Fruit fly (Drosophila melanogaster) whole organism, prepupa: Measurements from ENCODE around the gene CG44000.
A peak's percentile ranks its signal among the peaks of the same experiment; 100 is the strongest.

ENCODE experiments used
- Blimp-1 ChIP-seq: fragments of 200-800 bp; sonication (Bioruptor generic); optimal IDR thresholded peaks from 3 replicates; lab custom pipeline; 2017; ENCODE audit warnings: missing biosample characterization, missing genetic modification characterization, mild to moderate bottlenecking, moderate library complexity, missing genetic modification reagents
- CG11294 ChIP-seq: fragments of 200-800 bp; sonication (Bioruptor generic); IDR thresholded peaks from 2 replicates; pipeline ENCODE4 v1.3.6; 2022; ENCODE audit warnings: missing biosample characterization, missing genetic modification characterization
- CG11762 ChIP-seq: fragments of 200-800 bp; sonication (Bioruptor generic); optimal IDR thresholded peaks from 3 replicates; lab custom pipeline; 2016; ENCODE audit warnings: missing biosample characterization, missing genetic modification characterization; ENCODE audit not compliant: insufficient read depth
- CG11902 ChIP-seq: fragments of 200-800 bp; sonication (Bioruptor generic); optimal IDR thresholded peaks from 3 replicates; lab custom pipeline; 2016; ENCODE audit warnings: missing biosample characterization, missing genetic modification characterization
- CG1621 ChIP-seq: fragments of 200-800 bp; sonication (Bioruptor generic); optimal IDR thresholded peaks from 3 replicates; lab custom pipeline; 2018; ENCODE audit warnings: missing biosample characterization, mild to moderate bottlenecking, missing genetic modification characterization
- CG3032 ChIP-seq: fragments of 200-800 bp; optimal IDR thresholded peaks from 2 replicates; lab custom pipeline; 2019; ENCODE audit warnings: missing biosample characterization, mild to moderate bottlenecking, missing genetic modification characterization, moderate library complexity
- CG31627 ChIP-seq: fragments of 200-800 bp; sonication (Bioruptor generic); optimal IDR thresholded peaks from 3 replicates; lab custom pipeline; 2016; ENCODE audit warnings: missing biosample characterization, missing genetic modification characterization
- CG34406 ChIP-seq: fragments of 200-800 bp; sonication (Bioruptor generic); optimal IDR thresholded peaks from 3 replicates; lab custom pipeline; 2016; ENCODE audit warnings: missing biosample characterization, missing genetic modification characterization
- CG3919 ChIP-seq: fragments of 200-800 bp; sonication (Bioruptor generic); optimal IDR thresholded peaks from 3 replicates; lab custom pipeline; 2016; ENCODE audit warnings: missing biosample characterization, missing genetic modification characterization
- CG6792 ChIP-seq: fragments of 200-800 bp; sonication (Bioruptor generic); optimal IDR thresholded peaks from 3 replicates; lab custom pipeline; 2016; ENCODE audit warnings: missing biosample characterization, missing genetic modification characterization
- CG7368 ChIP-seq: fragments of 200-800 bp; sonication (Bioruptor generic); optimal IDR thresholded peaks from 3 replicates; lab custom pipeline; 2016; ENCODE audit warnings: missing biosample characterization, missing genetic modification characterization
- CG8319 ChIP-seq: fragments of 200-800 bp; sonication (Bioruptor generic); optimal IDR thresholded peaks from 3 replicates; lab custom pipeline; 2016; ENCODE audit warnings: missing biosample characterization, missing genetic modification characterization
- CG8632 ChIP-seq: fragments of 200-800 bp; sonication (Bioruptor generic); optimal IDR thresholded peaks from 3 replicates; lab custom pipeline; 2016; ENCODE audit warnings: missing biosample characterization, missing genetic modification characterization
- Eip75B ChIP-seq: fragments of 200-800 bp; sonication (Bioruptor generic); optimal IDR thresholded peaks from 3 replicates; lab custom pipeline; 2016; ENCODE audit warnings: missing biosample characterization, missing genetic modification characterization
- Eip78C ChIP-seq: fragments of 200-800 bp; sonication (Bioruptor generic); peaks from one replicate; lab custom pipeline; 2016; ENCODE audit warnings: missing biosample characterization, missing genetic modification characterization
- Eip93F ChIP-seq: fragments of 200-800 bp; sonication (Bioruptor generic); optimal IDR thresholded peaks from 2 replicates; lab custom pipeline; 2016; ENCODE audit warnings: missing biosample characterization, mild to moderate bottlenecking, missing genetic modification characterization
- Ets21C ChIP-seq: fragments of 200-800 bp; sonication (Bioruptor generic); optimal IDR thresholded peaks from 3 replicates; lab custom pipeline; 2016; ENCODE audit warnings: missing biosample characterization, missing genetic modification characterization
- Ets96B ChIP-seq: fragments of 200-800 bp; optimal IDR thresholded peaks from 2 replicates; lab custom pipeline; 2019; ENCODE audit warnings: missing biosample characterization, mild to moderate bottlenecking, missing genetic modification characterization, moderate library complexity
- Hr38 ChIP-seq: sonication (Bioruptor generic); optimal IDR thresholded peaks from 2 replicates; lab custom pipeline; 2016; ENCODE audit warnings: missing biosample characterization, missing genetic modification characterization
- Hr39 ChIP-seq: fragments of 200-800 bp; sonication (Bioruptor generic); optimal IDR thresholded peaks from 2 replicates; lab custom pipeline; 2016; ENCODE audit warnings: missing biosample characterization, missing genetic modification characterization
- Lpt ChIP-seq: fragments of 200-800 bp; sonication (Bioruptor generic); optimal IDR thresholded peaks from 3 replicates; lab custom pipeline; 2016; ENCODE audit warnings: missing biosample characterization, missing genetic modification characterization
- OdsH ChIP-seq: fragments of 200-800 bp; sonication (Bioruptor generic); optimal IDR thresholded peaks from 3 replicates; lab custom pipeline; 2016; ENCODE audit warnings: missing biosample characterization, missing genetic modification characterization
- Smox ChIP-seq: fragments of 200-800 bp; sonication (Bioruptor generic); optimal IDR thresholded peaks from 3 replicates; lab custom pipeline; 2016; ENCODE audit warnings: missing biosample characterization, missing genetic modification characterization
- Sox102F ChIP-seq: fragments of 200-800 bp; sonication (Bioruptor generic); optimal IDR thresholded peaks from 2 replicates; lab custom pipeline; 2016; ENCODE audit warnings: missing biosample characterization, mild to moderate bottlenecking, missing genetic modification characterization
- Sox15 ChIP-seq: fragments of 200-800 bp; sonication (Bioruptor generic); optimal IDR thresholded peaks from 3 replicates; lab custom pipeline; 2016; ENCODE audit warnings: missing biosample characterization, missing genetic modification characterization
- acj6 ChIP-seq: fragments of 200-800 bp; sonication (Bioruptor generic); optimal IDR thresholded peaks from 3 replicates; lab custom pipeline; 2016; ENCODE audit warnings: missing biosample characterization, missing genetic modification characterization
- cyc ChIP-seq: fragments of 200-800 bp; sonication (Bioruptor generic); optimal IDR thresholded peaks from 3 replicates; lab custom pipeline; 2016; ENCODE audit warnings: missing biosample characterization, missing genetic modification characterization
- dsx ChIP-seq: fragments of 200-800 bp; optimal IDR thresholded peaks from 3 replicates; lab custom pipeline; 2019; ENCODE audit warnings: missing biosample characterization, mild to moderate bottlenecking, missing genetic modification characterization, moderate library complexity; ENCODE audit not compliant: poor library complexity, severe bottlenecking
- eg ChIP-seq: fragments of 200-800 bp; sonication (Bioruptor generic); IDR thresholded peaks from 3 replicates; pipeline ENCODE4 v1.3.6; 2022; ENCODE audit warnings: missing biosample characterization, missing genetic modification characterization
- esn ChIP-seq: fragments of 200-800 bp; sonication (Bioruptor generic); optimal IDR thresholded peaks from 2 replicates; lab custom pipeline; 2016; ENCODE audit warnings: missing biosample characterization, mild to moderate bottlenecking, missing genetic modification characterization, moderate library complexity
- fd59A ChIP-seq: fragments of 200-800 bp; sonication (Bioruptor generic); optimal IDR thresholded peaks from 2 replicates; lab custom pipeline; 2017; ENCODE audit warnings: missing biosample characterization, mild to moderate bottlenecking, missing genetic modification characterization, missing genetic modification reagents
- fd85E ChIP-seq: fragments of 200-800 bp; sonication (Bioruptor generic); optimal IDR thresholded peaks from 3 replicates; lab custom pipeline; 2016; ENCODE audit warnings: missing biosample characterization, missing genetic modification characterization
- fkh ChIP-seq: fragments of 200-800 bp; sonication (Bioruptor generic); optimal IDR thresholded peaks from 3 replicates; lab custom pipeline; 2017; ENCODE audit warnings: missing biosample characterization, mild to moderate bottlenecking, missing genetic modification characterization, moderate library complexity
- net ChIP-seq: fragments of 200-800 bp; sonication (Bioruptor generic); optimal IDR thresholded peaks from 3 replicates; lab custom pipeline; 2016; ENCODE audit warnings: missing biosample characterization, missing genetic modification characterization
- pdm3 ChIP-seq: fragments of 200-800 bp; sonication (Bioruptor generic); optimal IDR thresholded peaks from 3 replicates; lab custom pipeline; 2016; ENCODE audit warnings: missing biosample characterization, missing genetic modification characterization
- salr ChIP-seq, 2 experiments: fragments of 200-800 bp; sonication (Bioruptor generic); optimal IDR thresholded peaks; 3 replicates each; lab custom pipeline; 2016 to 2018; ENCODE audit warnings: missing biosample characterization in 2 of 2, missing genetic modification characterization in 2 of 2, mild to moderate bottlenecking in 1 of 2
- spab ChIP-seq: fragments of 200-800 bp; sonication (Bioruptor generic); optimal IDR thresholded peaks from 2 replicates; lab custom pipeline; 2017; ENCODE audit warnings: missing biosample characterization, mild to moderate bottlenecking, missing genetic modification characterization, missing genetic modification reagents
- svp ChIP-seq: fragments of 200-800 bp; sonication (Bioruptor generic); peaks from one replicate; lab custom pipeline; 2016; ENCODE audit warnings: missing biosample characterization, missing genetic modification characterization
- vri ChIP-seq: fragments of 200-800 bp; sonication (Bioruptor generic); optimal IDR thresholded peaks from 3 replicates; lab custom pipeline; 2016; ENCODE audit warnings: missing biosample characterization, mild to moderate bottlenecking, missing genetic modification characterization

Gene CG44000

dm6 chr2L:5004677-5005463, 38.2 kb upstream of the CG44000 start (continued):
- TF ChIP-seq fd59A (GFP tag; lab: Kevin White, UChicago) (peak; percentile 81), Lpt (GFP tag; lab: Kevin White, UChicago) (peak; percentile 69), Ets21C (GFP tag; lab: Kevin White, UChicago) (peak; percentile 82), fkh (GFP tag; lab: Kevin White, UChicago) (peak; percentile 58), Eip93F (GFP tag; lab: Kevin White, UChicago) (peak; percentile 72), net (GFP tag; lab: Kevin White, UChicago) (peak; percentile 87), eg (GFP tag; lab: Robert Waterston, UW) (peak; percentile 89), Blimp-1 (GFP tag; lab: Kevin White, UChicago) (peak; percentile 47), Hr38 (peak; percentile 19), esn (GFP tag; lab: Kevin White, UChicago) (peak; percentile 91)

dm6 chr2L:5005464-5005764, 37.7 kb upstream of the CG44000 start:
- no peak for TF ChIP-seq fd85E (GFP tag; lab: Kevin White, UChicago)
- TF ChIP-seq Eip75B (GFP tag; lab: Kevin White, UChicago), result no peak
- TF ChIP-seq Smox, result no peak
- no peak for TF ChIP-seq salr (GFP tag; optimal IDR thresholded peaks at IDR 0.05; lab: Kevin White, UChicago)
- TF ChIP-seq svp, result no peak
- TF ChIP-seq Eip78C, result no peak
- no peak for TF ChIP-seq CG11902 (GFP tag; lab: Kevin White, UChicago)
- TF ChIP-seq spab (GFP tag; lab: Kevin White, UChicago), result no peak
- TF ChIP-seq OdsH, result no peak
- no peak for TF ChIP-seq CG7368 (GFP tag; lab: Kevin White, UChicago)
- TF ChIP-seq CG3919 (GFP tag; lab: Kevin White, UChicago), result no peak
- TF ChIP-seq pdm3, result no peak
- no peak for TF ChIP-seq CG31627 (GFP tag; lab: Kevin White, UChicago)
- TF ChIP-seq Blimp-1 (GFP tag; lab: Kevin White, UChicago), result no peak
- TF ChIP-seq eg (GFP tag; lab: Robert Waterston, UW), result no peak
- no peak for TF ChIP-seq CG11762 (GFP tag; lab: Kevin White, UChicago)

dm6 chr2L:5006323-5006722, 36.7 kb upstream of the CG44000 start:
- TF ChIP-seq eg (GFP tag; lab: Robert Waterston, UW) (no peak), fkh (GFP tag; lab: Kevin White, UChicago) (no peak), vri (GFP tag; lab: Kevin White, UChicago) (peak; percentile 10), CG8632 (no peak), CG11294 (GFP tag; lab: Robert Waterston, UW) (no peak), dsx (GFP tag; lab: Kevin White, UChicago) (no peak), Eip78C (peak; percentile 70), Sox102F (GFP tag; lab: Kevin White, UChicago) (no peak), net (GFP tag; lab: Kevin White, UChicago) (no peak), CG8319 (GFP tag; lab: Kevin White, UChicago) (no peak), fd59A (GFP tag; lab: Kevin White, UChicago) (no peak), CG3032 (tag; lab: Kevin White, UChicago) (no peak), acj6 (GFP tag; lab: Kevin White, UChicago) (no peak), CG6792 (GFP tag; lab: Kevin White, UChicago) (no peak), fd85E (GFP tag; lab: Kevin White, UChicago) (no peak), Sox15 (no peak), CG31627 (GFP tag; lab: Kevin White, UChicago) (no peak), cyc (GFP tag; lab: Kevin White, UChicago) (no peak), Eip75B (GFP tag; lab: Kevin White, UChicago) (no peak), OdsH (no peak), CG1621 (tag; lab: Kevin White, UChicago) (no peak), Hr39 (no peak), Ets96B (no peak), CG34406 (GFP tag; lab: Kevin White, UChicago) (no peak), svp (peak; percentile 70)
